Worm (Caenorhabditis elegans) whole organism, L4 larva: ENCODE data around the gene C31H2.3.

Experiments used
- D1046.2 ChIP-seq: fragments of 200-800 bp; sonication (Bioruptor generic); IDR thresholded peaks from 2 replicates; pipeline ENCODE4 v1.3.6; 2022; ENCODE audit warnings: missing genetic modification characterization, missing compliant biosample characterization
- F37D6.2 ChIP-seq: sonication (generic microtip); optimal IDR thresholded peaks from 2 replicates; lab custom pipeline; 2016; ENCODE audit warnings: mild to moderate bottlenecking, missing genetic modification characterization, missing compliant biosample characterization
- T20F7.1 ChIP-seq: fragments of 200-800 bp; sonication (Bioruptor generic); optimal IDR thresholded peaks from 2 replicates; lab custom pipeline; 2018; ENCODE audit warnings: mild to moderate bottlenecking, missing genetic modification characterization, missing compliant biosample characterization
- Y48G9A.11 ChIP-seq: fragments of 200-800 bp; sonication (Bioruptor generic); IDR thresholded peaks from 2 replicates; pipeline ENCODE4 v1.3.6; 2022; ENCODE audit warnings: missing genetic modification reagents, missing genetic modification characterization, missing compliant biosample characterization
- ZK337.2 ChIP-seq: fragments of 200-800 bp; sonication (Bioruptor generic); IDR thresholded peaks from 2 replicates; pipeline ENCODE4 v1.3.6; 2022; ENCODE audit warnings: missing genetic modification reagents, missing genetic modification characterization, missing compliant biosample characterization
- ZK546.5 ChIP-seq, 2 experiments: sonication (generic microtip); optimal IDR thresholded peaks; 2 replicates each; lab custom pipeline; 2017; ENCODE audit warnings: missing biosample characterization in 2 of 2, missing genetic modification characterization in 2 of 2
- aha-1 ChIP-seq: fragments of 150-350 bp; peaks from one replicate; lab custom pipeline; 2014; ENCODE audit warnings: missing biosample characterization, missing genetic modification characterization
- ama-1 ChIP-seq: fragments of 150-350 bp; optimal IDR thresholded peaks from 2 replicates; lab custom pipeline; 2014; ENCODE audit warnings: inconsistent platforms, mixed read lengths
- attf-4 ChIP-seq: sonication (generic microtip); optimal IDR thresholded peaks from 3 replicates; lab custom pipeline; 2017; ENCODE audit warnings: missing biosample characterization, missing genetic modification characterization
- ces-1 ChIP-seq: fragments of 150-350 bp; sonication (generic microtip); optimal IDR thresholded peaks from 4 replicates; lab custom pipeline; 2014; ENCODE audit warnings: missing biosample characterization, missing genetic modification reagents, missing genetic modification characterization
- daf-16 ChIP-seq, 3 experiments: sonication (generic microtip); optimal IDR thresholded peaks; 2 replicates each; lab custom pipeline; 2016 to 2017; ENCODE audit warnings: missing genetic modification characterization in 3 of 3, missing genetic modification reagents in 3 of 3, mild to moderate bottlenecking in 2 of 3, missing compliant biosample characterization in 2 of 3, missing biosample characterization in 1 of 3, moderate library complexity in 1 of 3
- daf-8 ChIP-seq: fragments of 200-800 bp; sonication (Bioruptor generic); IDR thresholded peaks from 2 replicates; pipeline ENCODE4 v1.3.6; 2022; ENCODE audit warnings: missing genetic modification characterization, missing compliant biosample characterization
- dmd-6 ChIP-seq: fragments of 200-800 bp; sonication (Bioruptor generic); IDR thresholded peaks from 2 replicates; pipeline ENCODE4 v1.3.6; 2022; ENCODE audit warnings: missing genetic modification reagents, missing genetic modification characterization, missing compliant biosample characterization
- dmd-8 ChIP-seq: fragments of 200-800 bp; sonication (Bioruptor generic); IDR thresholded peaks from 2 replicates; pipeline ENCODE4 v1.3.6; 2022; ENCODE audit warnings: missing genetic modification characterization, missing compliant biosample characterization
- dmd-9 ChIP-seq: fragments of 200-800 bp; sonication (Bioruptor generic); IDR thresholded peaks from 2 replicates; pipeline ENCODE4 v1.3.6; 2022; ENCODE audit warnings: missing genetic modification reagents, missing genetic modification characterization, missing compliant biosample characterization
- dpl-1 ChIP-seq: fragments of 150-350 bp; optimal IDR thresholded peaks from 2 replicates; lab custom pipeline; 2014; ENCODE audit warnings: missing biosample characterization, missing genetic modification reagents, missing genetic modification characterization
- duxl-1 ChIP-seq: sonication (generic microtip); optimal IDR thresholded peaks from 2 replicates; lab custom pipeline; 2016; ENCODE audit warnings: mild to moderate bottlenecking, missing genetic modification characterization, moderate library complexity, missing compliant biosample characterization; ENCODE audit not compliant: poor library complexity
- egl-43 ChIP-seq: fragments of 200-800 bp; sonication (Bioruptor generic); IDR thresholded peaks from 2 replicates; pipeline ENCODE4 v1.3.6; 2022; ENCODE audit warnings: missing genetic modification reagents, missing genetic modification characterization, missing compliant biosample characterization
- hif-1 ChIP-seq, 2 experiments: sonication (generic microtip); optimal IDR thresholded peaks; 2 replicates each; lab custom pipeline; 2016 to 2017; ENCODE audit warnings: missing compliant biosample characterization in 2 of 2, missing genetic modification characterization in 2 of 2, missing genetic modification reagents in 2 of 2, missing genotype in 2 of 2, mild to moderate bottlenecking in 1 of 2
- hlh-30 ChIP-seq: sonication (generic microtip); optimal IDR thresholded peaks from 2 replicates; lab custom pipeline; 2017; ENCODE audit warnings: antibody characterized with exemption, mild to moderate bottlenecking, missing genetic modification characterization, missing compliant biosample characterization; ENCODE audit not compliant: insufficient read depth
- hmg-1.1 ChIP-seq: fragments of 200-800 bp; sonication (Bioruptor generic); IDR thresholded peaks from 2 replicates; pipeline ENCODE4 v1.3.6; 2022; ENCODE audit warnings: missing genetic modification reagents, missing genetic modification characterization, missing compliant biosample characterization
- lim-7 ChIP-seq: fragments of 200-800 bp; sonication (Bioruptor generic); IDR thresholded peaks from 2 replicates; pipeline ENCODE4 v1.3.6; 2022; ENCODE audit warnings: missing genetic modification characterization, missing compliant biosample characterization
- lin-13 ChIP-seq: fragments of 150-350 bp; optimal IDR thresholded peaks from 2 replicates; lab custom pipeline; 2014; ENCODE audit warnings: missing biosample characterization, missing genetic modification reagents, missing genetic modification characterization
- lir-3 ChIP-seq: sonication (generic microtip); optimal IDR thresholded peaks from 2 replicates; lab custom pipeline; 2016; ENCODE audit warnings: mild to moderate bottlenecking, missing genetic modification characterization, missing compliant biosample characterization
- mes-2 ChIP-seq: sonication (generic microtip); optimal IDR thresholded peaks from 2 replicates; lab custom pipeline; 2016; ENCODE audit warnings: missing genotype, mild to moderate bottlenecking, missing genetic modification characterization, missing compliant biosample characterization; ENCODE audit not compliant: poor library complexity, severe bottlenecking
- mxl-2 ChIP-seq: fragments of 200-800 bp; sonication (Bioruptor generic); conservative IDR thresholded peaks from 2 replicates; pipeline ENCODE4 v1.3.6; 2022; ENCODE audit warnings: missing genetic modification reagents, missing genetic modification characterization, missing compliant biosample characterization
- mxl-3 ChIP-seq: fragments of 200-800 bp; sonication (Bioruptor generic); optimal IDR thresholded peaks from 2 replicates; lab custom pipeline; 2018; ENCODE audit warnings: mild to moderate bottlenecking, missing genetic modification characterization, missing compliant biosample characterization
- nhr-11 ChIP-seq: fragments of 150-350 bp; optimal IDR thresholded peaks from 2 replicates; lab custom pipeline; 2014; ENCODE audit warnings: missing biosample characterization, missing genetic modification characterization
- nhr-25 ChIP-seq: sonication (generic microtip); optimal IDR thresholded peaks from 2 replicates; lab custom pipeline; 2017; ENCODE audit warnings: missing genetic modification characterization, mild to moderate bottlenecking, missing compliant biosample characterization, antibody characterized with exemption, moderate library complexity, borderline replicate concordance; ENCODE audit not compliant: insufficient read depth
- nhr-28 ChIP-seq: fragments of 150-350 bp; optimal IDR thresholded peaks from 2 replicates; lab custom pipeline; 2014; ENCODE audit warnings: missing biosample characterization, missing genetic modification characterization
- nhr-41 ChIP-seq: fragments of 200-800 bp; sonication (Bioruptor generic); IDR thresholded peaks from 2 replicates; pipeline ENCODE4 v1.3.6; 2022; ENCODE audit warnings: missing genetic modification reagents, missing genetic modification characterization, missing compliant biosample characterization
- nhr-6 ChIP-seq: fragments of 150-350 bp; optimal IDR thresholded peaks from 2 replicates; lab custom pipeline; 2014; ENCODE audit warnings: missing biosample characterization, missing genetic modification characterization
- pha-4 ChIP-seq, 2 experiments: fragments of 150-350 bp in 1 of 2; fragments of 200-800 bp in 1 of 2; sonication (Bioruptor generic) in 1 of 2; IDR thresholded peaks in 1 of 2; optimal IDR thresholded peaks in 1 of 2; 2 replicates each; pipeline versions ENCODE4 v1.3.6 to Lab custom; 2014 to 2022; ENCODE audit warnings: missing genetic modification characterization in 2 of 2, missing genetic modification reagents in 2 of 2, missing biosample characterization in 1 of 2, missing compliant biosample characterization in 1 of 2
- php-3 ChIP-seq: fragments of 200-800 bp; sonication (Bioruptor generic); IDR thresholded peaks from 2 replicates; pipeline ENCODE4 v1.3.6; 2022; ENCODE audit warnings: missing genetic modification reagents, missing genetic modification characterization, missing compliant biosample characterization
- pqm-1 ChIP-seq: sonication (generic microtip); optimal IDR thresholded peaks from 2 replicates; lab custom pipeline; 2017; ENCODE audit warnings: missing biosample characterization, missing genetic modification characterization
- saeg-2 ChIP-seq: fragments of 200-800 bp; sonication (Bioruptor generic); IDR thresholded peaks from 2 replicates; pipeline ENCODE4 v1.3.6; 2022; ENCODE audit warnings: missing genetic modification reagents, missing genetic modification characterization, missing compliant biosample characterization
- set-16 ChIP-seq: fragments of 200-800 bp; sonication (Bioruptor generic); IDR thresholded peaks from 2 replicates; pipeline ENCODE4 v1.3.6; 2022; ENCODE audit warnings: missing genetic modification reagents, missing genetic modification characterization, missing compliant biosample characterization
- tra-1 ChIP-seq: fragments of 200-800 bp; sonication (Bioruptor generic); IDR thresholded peaks from 2 replicates; pipeline ENCODE4 v1.3.6; 2022; ENCODE audit warnings: missing genetic modification reagents, missing genetic modification characterization, missing compliant biosample characterization
- zfp-2 ChIP-seq: sonication (generic microtip); optimal IDR thresholded peaks from 2 replicates; lab custom pipeline; 2016; ENCODE audit warnings: mild to moderate bottlenecking, missing genetic modification characterization, missing compliant biosample characterization
- zfp-3 ChIP-seq: fragments of 200-800 bp; sonication (Bioruptor generic); conservative IDR thresholded peaks from 2 replicates; pipeline ENCODE4 v1.3.6; 2022; ENCODE audit warnings: missing genetic modification reagents, missing genetic modification characterization, missing compliant biosample characterization
- zip-2 ChIP-seq: fragments of 150-350 bp; optimal IDR thresholded peaks from 2 replicates; lab custom pipeline; 2014; ENCODE audit warnings: missing biosample characterization, missing genetic modification characterization

The C31H2.3 gene

DNA sequence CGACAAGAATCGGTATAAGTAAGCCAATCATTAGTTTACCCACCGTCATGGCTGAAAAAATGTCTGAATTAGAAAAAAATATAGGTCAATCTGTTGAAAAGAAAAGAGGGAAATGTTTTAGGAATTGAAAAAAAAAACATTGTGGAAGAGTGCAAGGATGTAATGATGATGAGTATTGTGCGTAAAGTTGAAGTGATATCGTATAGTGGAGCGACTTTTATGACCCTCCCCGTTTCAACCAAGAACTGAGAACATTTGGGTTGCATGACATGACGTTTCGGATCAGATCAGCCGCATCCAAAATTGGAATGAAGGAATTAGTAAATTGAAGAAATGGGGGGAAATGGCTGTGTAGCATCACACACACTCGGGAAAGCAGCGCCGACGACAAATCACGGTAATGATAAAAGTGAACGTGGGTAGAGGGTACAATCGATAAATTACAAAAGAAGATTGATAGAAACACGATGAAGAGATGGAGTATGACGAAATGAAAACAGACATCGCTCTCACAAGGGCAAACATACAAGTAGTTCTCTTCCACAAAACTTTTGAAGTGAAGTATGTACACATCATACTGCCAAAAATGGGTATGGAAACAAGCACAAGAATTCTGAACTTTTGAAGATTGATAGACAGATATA is 37.2 kb downstream of the C31H2.3 start, which contains the start of gene apl-1:
TSS of gene apl-1 (minus strand) at position 51 of the 644 bp plus-strand sequence.
- TF ChIP-seq nhr-6 (no peak), pqm-1 (tag; lab: Kevin White, UChicago) (no peak), dmd-6 (GFP tag; lab: Robert Waterston, UW) (peak; percentile 19; the same call in 1 of the 2 replicates), dmd-8 (GFP tag; lab: Robert Waterston, UW) (no peak), ZK546.5 (tag; optimal IDR thresholded peaks at IDR 0.05; lab: Kevin White, UChicago) (no peak), aha-1 (tag; lab: Kevin White, UChicago) (no peak), mxl-3 (GFP tag; lab: Kevin White, UChicago) (peak; percentile 14), ces-1 (GFP tag; lab: Kevin White, UChicago) (no peak), hif-1 (tag; optimal IDR thresholded peaks at IDR 0.05; lab: Kevin White, UChicago) (no peak), set-16 (no peak), lim-7 (GFP tag; lab: Robert Waterston, UW) (no peak), dpl-1 (GFP tag; lab: Kevin White, UChicago) (no peak), lir-3 (tag; lab: Kevin White, UChicago) (no peak), hmg-1.1 (0 out of 2 replicates have a peak, but pooled peaks have one; percentile 17), nhr-25 (tag; lab: Kevin White, UChicago) (peak; percentile 16), dmd-9 (GFP tag; lab: Robert Waterston, UW) (no peak), ZK337.2 (GFP tag; lab: Robert Waterston, UW) (no peak), mxl-2 (GFP tag; lab: Robert Waterston, UW) (no peak), pha-4 (GFP tag; IDR thresholded peaks at IDR 0.05; lab: Robert Waterston, UW) (no peak), pha-4 (tag; optimal IDR thresholded peaks at IDR 0.05; lab: Kevin White, UChicago) (no peak), nhr-41 (no peak), duxl-1 (tag; lab: Kevin White, UChicago) (no peak), mes-2 (tag; lab: Kevin White, UChicago) (no peak), daf-8 (GFP tag; lab: Robert Waterston, UW) (no peak), lin-13 (GFP tag; lab: Kevin White, UChicago) (no peak), daf-16 (GFP tag; optimal IDR thresholded peaks at IDR 0.05; lab: Kevin White, UChicago) (no peak), daf-16 (tag; optimal IDR thresholded peaks at IDR 0.05; lab: Kevin White, UChicago) (peak; percentile 2), hlh-30 (peak; percentile 23), F37D6.2 (tag; lab: Kevin White, UChicago) (no peak), nhr-28 (tag; lab: Kevin White, UChicago) (peak; percentile 70), zfp-3 (GFP tag; lab: Robert Waterston, UW) (no peak), ama-1 (lab: Kevin White, UChicago) (no peak), zfp-2 (tag; lab: Kevin White, UChicago) (no peak), D1046.2 (no peak), saeg-2 (GFP tag; lab: Robert Waterston, UW) (no peak), php-3 (GFP tag; lab: Robert Waterston, UW) (no peak)

ce11 chrX:5116180-5116579 is 38.0 kb downstream of the C31H2.3 start:
- TF ChIP-seq Y48G9A.11 (GFP tag; lab: Robert Waterston, UW) (no peak), dmd-8 (GFP tag; lab: Robert Waterston, UW) (no peak), egl-43 (GFP tag; lab: Robert Waterston, UW) (no peak), tra-1 (GFP tag; lab: Robert Waterston, UW) (no peak), nhr-11 (tag; lab: Kevin White, UChicago) (no peak), T20F7.1 (no peak), zip-2 (tag; lab: Kevin White, UChicago) (no peak), php-3 (GFP tag; lab: Robert Waterston, UW) (no peak), attf-4 (no peak), nhr-25 (tag; lab: Kevin White, UChicago) (no peak)
